ENCODE assay signal across 4 fruit fly cellular contexts in the genomic region with DNA sequence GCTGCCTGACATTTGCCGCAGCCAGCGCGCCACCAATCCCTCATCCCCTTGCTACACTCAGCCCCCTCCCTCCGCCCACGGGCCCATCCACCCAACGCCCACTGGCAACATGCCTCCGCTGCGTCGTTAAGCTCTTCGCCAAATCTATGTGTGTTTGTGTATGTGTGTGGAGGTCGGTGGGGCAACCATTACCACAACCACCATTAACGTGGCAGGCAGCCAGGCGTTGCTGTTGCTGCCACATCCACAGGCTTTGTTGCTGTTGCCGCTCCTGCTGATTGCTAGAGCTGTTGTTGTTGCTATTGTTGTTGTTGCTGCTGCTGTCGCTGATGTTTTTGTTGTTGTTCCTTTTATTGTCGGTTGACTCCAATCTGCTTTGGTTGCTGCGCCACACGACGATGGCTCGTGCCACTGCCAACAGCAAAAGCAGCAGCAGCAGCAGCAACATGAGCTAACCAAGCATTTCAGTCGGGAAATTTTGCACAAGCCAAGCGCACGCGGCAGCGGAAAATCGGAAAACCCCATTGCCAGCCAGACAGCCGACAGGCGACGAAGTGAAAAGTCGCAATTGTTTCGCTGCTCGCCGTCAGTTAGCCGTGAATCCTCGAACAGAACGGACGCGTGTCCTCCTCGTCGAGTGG.
A peak's percentile ranks its signal among the peaks of the same experiment; 100 is the strongest.
TF ChIP-seq lines count a peak whose summit lies in the region.

A gene (plus strand): TSS at position 465 of the 641 bp plus-strand sequence.

- TF ChIP-seq CTCF in whole organism, embryonic (GFP tag; optimal IDR thresholded peaks at IDR 0.05; lab: Kevin White, UChicago) = no peak

TF ChIP-seq in whole organism, adult, 20 proteins besides CTCF, POLR2A, EP300 and RAD21:
- peak; percentile 9 for TF ChIP-seq cic (GFP tag; optimal IDR thresholded peaks at IDR 0.05; lab: Kevin White, UChicago)
- no peak for TF ChIP-seq CG7045 (GFP tag; optimal IDR thresholded peaks at IDR 0.05; lab: Kevin White, UChicago)

TF ChIP-seq in whole organism, embryonic, 481 proteins besides CTCF, POLR2A, EP300 and RAD21 (continues in another document):
- peak; percentile 18; the same call in 1 of the 2 replicates for TF ChIP-seq CG11247 (GFP tag; IDR thresholded peaks at IDR 0.05; lab: Robert Waterston, UW)
- peak; percentile 99 for TF ChIP-seq abd-A (tag; optimal IDR thresholded peaks at IDR 0.05; lab: Kevin White, UChicago)
- no peak for TF ChIP-seq Opbp (GFP tag; IDR thresholded peaks at IDR 0.05; lab: Robert Waterston, UW; ENCODE audit: partially characterized antibody)
- TF ChIP-seq CG13894 (tag; optimal IDR thresholded peaks at IDR 0.05; lab: Kevin White, UChicago) = peak; percentile 19
- no peak for TF ChIP-seq B-H2 (GFP tag; optimal IDR thresholded peaks at IDR 0.05; lab: Kevin White, UChicago)
- TF ChIP-seq CG6175 (GFP tag; IDR thresholded peaks at IDR 0.05; lab: Robert Waterston, UW) = 0 out of 3 replicates have a peak, but pooled peaks have one; percentile 12
- peak; percentile 9; the same call in 1 of the 2 replicates for TF ChIP-seq CG13287 (GFP tag; IDR thresholded peaks at IDR 0.05; lab: Robert Waterston, UW; ENCODE audit: partially characterized antibody)
- TF ChIP-seq nmo (GFP tag; optimal IDR thresholded peaks at IDR 0.05; lab: Kevin White, UChicago) = no peak
- TF ChIP-seq Med (GFP tag; lab: Kevin White, UChicago) = peak; percentile 78
- peak; percentile 89 for TF ChIP-seq Hey (tag; optimal IDR thresholded peaks at IDR 0.05; lab: Kevin White, UChicago)
- peak; percentile 40 for TF ChIP-seq scrt (GFP tag; optimal IDR thresholded peaks at IDR 0.05; lab: Kevin White, UChicago)
- TF ChIP-seq Adf1 (GFP tag; IDR thresholded peaks at IDR 0.05; lab: Robert Waterston, UW) = peak; percentile 77; the same call in 1 of the 2 replicates
- TF ChIP-seq HLHmδ (GFP tag; optimal IDR thresholded peaks at IDR 0.05; lab: Kevin White, UChicago) = no peak
- no peak for TF ChIP-seq CG10321 (GFP tag; IDR thresholded peaks at IDR 0.05; lab: Robert Waterston, UW)
- 0 out of 2 replicates have a peak, but pooled peaks have one; percentile 16 for TF ChIP-seq ranshi (GFP tag; IDR thresholded peaks at IDR 0.05; lab: Robert Waterston, UW)
- 0 out of 4 replicates have a peak, but pooled peaks have one; percentile 56 for TF ChIP-seq chinmo (GFP tag; IDR thresholded peaks at IDR 0.05; lab: Robert Waterston, UW; ENCODE audit: partially characterized antibody)
- peak; percentile 75 for TF ChIP-seq CG11504 (tag; optimal IDR thresholded peaks at IDR 0.05; lab: Kevin White, UChicago)
- peak in 1 of 2 experiments; percentile 52 for TF ChIP-seq Hr51 (GFP tag; optimal IDR thresholded peaks at IDR 0.05; lab: Kevin White, UChicago)
- no peak for TF ChIP-seq CG13624 (GFP tag; optimal IDR thresholded peaks at IDR 0.05; lab: Kevin White, UChicago)
- TF ChIP-seq crol (GFP tag; IDR thresholded peaks at IDR 0.05; lab: Robert Waterston, UW) = peak; percentile 63
- TF ChIP-seq CG8478 (optimal IDR thresholded peaks at IDR 0.05; lab: Kevin White, UChicago) = peak; percentile 60
- peak; percentile 3 for TF ChIP-seq cg (GFP tag; optimal IDR thresholded peaks at IDR 0.05; lab: Kevin White, UChicago)
- peak; percentile 48; the same call in 1 of the 2 replicates for TF ChIP-seq CG4360 (GFP tag; IDR thresholded peaks at IDR 0.05; lab: Robert Waterston, UW)
- TF ChIP-seq Deaf1 (tag; optimal IDR thresholded peaks at IDR 0.05; lab: Kevin White, UChicago) = peak; percentile 95

TF ChIP-seq in whole organism, pupa, 21 proteins besides CTCF, POLR2A, EP300 and RAD21:
- TF ChIP-seq CG15710 (tag; optimal IDR thresholded peaks at IDR 0.05; lab: Kevin White, UChicago) (no peak), CG13204 (GFP tag; optimal IDR thresholded peaks at IDR 0.05; lab: Kevin White, UChicago) (peak; percentile 78)

TF ChIP-seq in whole organism, wandering third instar larva, 38 proteins besides CTCF, POLR2A, EP300 and RAD21:
- peak; percentile 89 for TF ChIP-seq Dfd (GFP tag; optimal IDR thresholded peaks at IDR 0.05; lab: Kevin White, UChicago)
- TF ChIP-seq pan (optimal IDR thresholded peaks at IDR 0.05; lab: Kevin White, UChicago) = no peak
